Worm (Caenorhabditis elegans): ENCODE results near the gene oac-10.

- no peak for TF ChIP-seq lir-3 (tag; optimal IDR thresholded peaks at IDR 0.05)
- TF ChIP-seq Y48G9A.11 (GFP tag; IDR thresholded peaks at IDR 0.05): no peak
These were observed 24.2 kb downstream of the oac-10 start for ce11 chrII:3893911-3894310.
